Worm (Caenorhabditis elegans) whole organism, early embryonic: Measurements from ENCODE around the gene irk-2.

ENCODE experiments used
- B0310.2 ChIP-seq: sonication (generic microtip); optimal IDR thresholded peaks from 2 replicates; lab custom pipeline; 2016; ENCODE audit warnings: mild to moderate bottlenecking, missing genetic modification characterization, missing compliant biosample characterization
- F13C5.2 ChIP-seq: sonication (generic microtip); optimal IDR thresholded peaks from 2 replicates; lab custom pipeline; 2017; ENCODE audit warnings: mild to moderate bottlenecking, missing genetic modification characterization, inconsistent platforms, missing compliant biosample characterization
- aly-1 ChIP-seq: sonication (generic microtip); optimal IDR thresholded peaks from 2 replicates; lab custom pipeline; 2016; ENCODE audit warnings: missing genetic modification characterization, missing compliant biosample characterization
- ama-1 ChIP-seq: fragments of 150-350 bp; optimal IDR thresholded peaks from 2 replicates; lab custom pipeline; 2014
- ceh-13 ChIP-seq: fragments of 200-800 bp; sonication (Bioruptor generic); optimal IDR thresholded peaks from 2 replicates; lab custom pipeline; 2018; ENCODE audit warnings: mild to moderate bottlenecking, missing genetic modification characterization, missing compliant biosample characterization
- ceh-36 ChIP-seq: sonication (generic microtip); optimal IDR thresholded peaks from 2 replicates; lab custom pipeline; 2016; ENCODE audit warnings: missing genetic modification characterization, inconsistent platforms, missing compliant biosample characterization
- ets-7 ChIP-seq: sonication (generic microtip); optimal IDR thresholded peaks from 2 replicates; lab custom pipeline; 2016; ENCODE audit warnings: missing genotype, missing genetic modification characterization, missing compliant biosample characterization
- flt-1 ChIP-seq: fragments of 200-800 bp; sonication (Bioruptor generic); IDR thresholded peaks from 2 replicates; pipeline ENCODE4 v1.3.6; 2022; ENCODE audit warnings: missing genetic modification characterization, missing compliant biosample characterization
- hmbx-1 ChIP-seq: sonication (generic microtip); optimal IDR thresholded peaks from 2 replicates; lab custom pipeline; 2016; ENCODE audit warnings: mild to moderate bottlenecking, missing genetic modification characterization, missing compliant biosample characterization
- hmg-4 ChIP-seq: fragments of 200-800 bp; sonication (Bioruptor generic); optimal IDR thresholded peaks from 2 replicates; lab custom pipeline; 2018; ENCODE audit warnings: mild to moderate bottlenecking, missing genetic modification characterization, missing compliant biosample characterization
- hnd-1 ChIP-seq: sonication (generic microtip); optimal IDR thresholded peaks from 2 replicates; lab custom pipeline; 2016; ENCODE audit warnings: missing genetic modification characterization, missing compliant biosample characterization
- pes-1 ChIP-seq: fragments of 200-800 bp; sonication (Bioruptor generic); IDR thresholded peaks from 2 replicates; pipeline ENCODE4 v1.3.6; 2022; ENCODE audit warnings: missing genetic modification reagents, missing genetic modification characterization, missing compliant biosample characterization
- scrt-1 ChIP-seq: fragments of 200-800 bp; sonication (Bioruptor generic); IDR thresholded peaks from 2 replicates; pipeline ENCODE4 v1.3.6; 2022; ENCODE audit warnings: missing genetic modification characterization, missing compliant biosample characterization
- sea-1 ChIP-seq: fragments of 200-800 bp; sonication (Bioruptor generic); conservative IDR thresholded peaks from 2 replicates; pipeline ENCODE4 v1.3.6; 2022; ENCODE audit warnings: missing genetic modification characterization, missing compliant biosample characterization
- tbx-11 ChIP-seq: fragments of 200-800 bp; sonication (Bioruptor generic); IDR thresholded peaks from 2 replicates; pipeline ENCODE4 v1.3.6; 2022; ENCODE audit warnings: missing genetic modification characterization, missing compliant biosample characterization
- tbx-37 ChIP-seq: fragments of 200-800 bp; sonication (Bioruptor generic); conservative IDR thresholded peaks from 2 replicates; pipeline ENCODE4 v1.3.6; 2022; ENCODE audit warnings: missing genetic modification reagents, missing genetic modification characterization, missing compliant biosample characterization
- tra-4 ChIP-seq: sonication (generic microtip); optimal IDR thresholded peaks from 2 replicates; lab custom pipeline; 2017; ENCODE audit warnings: missing genetic modification characterization, missing compliant biosample characterization

Gene irk-2

DNA sequence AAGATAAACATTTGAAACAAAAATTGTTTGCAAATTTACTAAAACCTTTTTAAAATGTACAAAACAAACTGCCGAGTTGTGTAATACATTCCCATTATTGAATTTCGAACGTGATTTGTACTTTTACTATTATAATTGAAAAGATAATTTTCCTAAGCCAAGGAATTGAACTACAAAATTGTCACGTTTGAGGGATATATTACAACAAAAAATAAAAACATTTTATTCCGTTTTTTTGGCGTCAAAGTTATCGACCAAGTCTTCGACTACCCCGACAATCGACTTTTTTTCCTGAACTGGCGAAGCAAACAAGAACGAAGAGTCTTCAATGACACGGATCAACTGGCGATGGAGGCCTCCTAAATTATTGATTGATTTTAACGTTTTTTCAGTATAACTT lies 33.4 kb downstream of the irk-2 start, which contains the start of gene T19D7.7:
Gene T19D7.7, minus strand, starts transcription at position 101 of the 400 bp plus-strand sequence.
- TF ChIP-seq ceh-36 (tag; lab: Kevin White, UChicago), result no peak
- no peak for TF ChIP-seq F13C5.2 (tag; lab: Kevin White, UChicago)
- no peak for TF ChIP-seq hnd-1 (tag; lab: Kevin White, UChicago)
- TF ChIP-seq hmbx-1 (tag; lab: Kevin White, UChicago), result no peak
- TF ChIP-seq hmg-4 (GFP tag; lab: Kevin White, UChicago), result no peak
- no peak for TF ChIP-seq tbx-37 (GFP tag; lab: Robert Waterston, UW)
- TF ChIP-seq tbx-11, result no peak
- TF ChIP-seq flt-1 (GFP tag; lab: Robert Waterston, UW), result no peak
- TF ChIP-seq ets-7 (tag; lab: Kevin White, UChicago), result no peak
- no peak for TF ChIP-seq ama-1 (lab: Kevin White, UChicago)
- no peak for TF ChIP-seq B0310.2 (tag; lab: Kevin White, UChicago)
- no peak for TF ChIP-seq sea-1
- TF ChIP-seq tra-4, result no peak
- no peak for TF ChIP-seq aly-1 (tag; lab: Kevin White, UChicago)
- TF ChIP-seq pes-1 (GFP tag; lab: Robert Waterston, UW), result no peak
- no peak for TF ChIP-seq scrt-1 (GFP tag; lab: Robert Waterston, UW)
- TF ChIP-seq ceh-13 (GFP tag; lab: Kevin White, UChicago), result no peak

DNA sequence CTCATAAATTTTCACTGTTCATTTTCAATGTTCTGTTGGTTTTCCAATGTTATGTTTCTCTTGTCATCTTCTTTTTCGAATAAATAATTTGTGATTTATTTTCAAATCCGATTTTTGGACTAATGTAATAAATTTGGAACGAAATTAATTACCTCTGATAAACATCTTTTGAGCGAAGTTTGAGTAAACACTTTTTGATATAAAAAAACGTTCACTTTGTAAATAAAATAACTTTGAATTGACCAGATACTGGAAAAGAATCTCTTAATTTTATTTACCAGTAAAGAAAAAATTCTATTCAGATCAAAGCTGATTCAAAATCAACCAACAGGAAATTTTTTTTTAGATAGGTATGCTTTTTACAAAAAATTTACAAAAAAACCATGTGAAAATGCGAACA lies 42.5 kb downstream of the irk-2 start, which contains the start of gene lgc-32:
Gene lgc-32, plus strand, starts transcription at position 301 of the 400 bp plus-strand sequence.
- no peak for TF ChIP-seq pes-1 (GFP tag; lab: Robert Waterston, UW)
- TF ChIP-seq sea-1, result no peak
- no peak for TF ChIP-seq ceh-36 (tag; lab: Kevin White, UChicago)
- TF ChIP-seq aly-1 (tag; lab: Kevin White, UChicago), result no peak
- TF ChIP-seq ets-7 (tag; lab: Kevin White, UChicago), result no peak
- no peak for TF ChIP-seq ama-1 (lab: Kevin White, UChicago)
- no peak for TF ChIP-seq tbx-37 (GFP tag; lab: Robert Waterston, UW)
- TF ChIP-seq ceh-13 (GFP tag; lab: Kevin White, UChicago), result no peak
- no peak for TF ChIP-seq tra-4

DNA sequence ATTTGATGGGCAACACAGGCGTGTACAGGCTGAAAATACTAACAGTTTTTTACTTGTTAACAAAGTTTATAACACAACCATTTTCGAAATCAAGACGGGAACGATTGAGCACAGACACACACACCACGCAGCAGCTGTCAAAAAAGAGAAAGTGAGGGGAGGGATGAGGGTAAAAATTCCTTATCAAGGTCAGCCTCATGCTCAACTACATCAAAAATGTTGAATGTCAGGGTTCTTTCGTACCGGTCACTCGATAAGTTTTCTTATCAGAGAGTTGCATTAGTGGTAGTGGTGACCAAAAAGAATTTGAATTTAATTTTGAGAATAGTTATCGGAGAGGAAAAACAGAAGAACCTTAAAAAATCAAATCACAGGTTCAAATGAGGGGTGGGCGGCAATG lies 43.7 kb downstream of the irk-2 start, which contains the start of gene T19D7.6:
Gene T19D7.6, minus strand, starts transcription at position 198 of the 400 bp plus-strand sequence.
- no peak for TF ChIP-seq pes-1 (GFP tag; lab: Robert Waterston, UW)

ce11 chrX:666125-666524 lies 48.2 kb downstream of the irk-2 start, which contains the start of gene T19D7.5:
T19D7.5 (minus strand) TSS chrX:666225.
- TF ChIP-seq aly-1 (tag; lab: Kevin White, UChicago) (no peak), hnd-1 (tag; lab: Kevin White, UChicago) (no peak), sea-1 (no peak), hmbx-1 (tag; lab: Kevin White, UChicago) (no peak), tbx-11 (no peak), scrt-1 (GFP tag; lab: Robert Waterston, UW) (no peak), ets-7 (tag; lab: Kevin White, UChicago) (no peak), hmg-4 (GFP tag; lab: Kevin White, UChicago) (no peak), tra-4 (no peak), B0310.2 (tag; lab: Kevin White, UChicago) (no peak), tbx-37 (GFP tag; lab: Robert Waterston, UW) (no peak)

DNA sequence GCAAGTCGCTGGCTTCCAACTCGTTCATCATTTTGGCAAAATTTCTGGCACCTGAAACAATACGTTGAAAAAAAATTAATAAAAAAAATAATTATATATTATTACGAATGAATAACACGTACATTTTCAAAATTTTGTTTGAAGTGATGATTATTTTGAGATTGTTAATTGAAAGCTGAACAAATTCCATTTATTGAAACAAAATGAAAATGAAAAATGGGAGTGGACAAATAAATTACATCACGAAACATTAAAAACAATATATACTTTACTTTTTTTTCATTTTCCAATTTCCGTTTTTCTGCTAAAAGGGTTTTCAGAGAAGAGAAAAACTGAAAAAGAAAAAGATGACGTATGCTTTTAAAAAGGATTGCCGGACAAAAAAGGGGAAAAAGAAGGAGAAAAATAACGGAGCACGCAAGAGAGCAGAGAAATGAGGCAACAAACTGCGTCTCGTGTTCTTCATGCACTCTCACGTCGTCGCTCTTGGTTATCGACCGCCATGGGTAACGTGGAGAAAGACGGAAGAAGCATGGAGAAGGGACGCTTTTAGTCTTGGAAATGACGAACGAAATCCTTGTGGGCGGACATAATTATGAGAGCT lies 52.5 kb downstream of the irk-2 start, which contains the start of gene rund-1:
Gene rund-1, minus strand, starts transcription at position 51 of the 604 bp plus-strand sequence.
- TF ChIP-seq tra-4 (no peak), hmbx-1 (tag; lab: Kevin White, UChicago) (no peak), ama-1 (lab: Kevin White, UChicago) (no peak), ets-7 (tag; lab: Kevin White, UChicago) (no peak), ceh-36 (tag; lab: Kevin White, UChicago) (no peak), F13C5.2 (tag; lab: Kevin White, UChicago) (peak; percentile 13)

ce11 chrX:655884-656283 lies 58.4 kb downstream of the irk-2 start, which contains the start of gene lpr-7:
lpr-7 (plus strand) TSS chrX:656184.
- no peak for TF ChIP-seq sea-1
- TF ChIP-seq tra-4, result no peak
- TF ChIP-seq aly-1 (tag; lab: Kevin White, UChicago), result no peak
- no peak for TF ChIP-seq tbx-37 (GFP tag; lab: Robert Waterston, UW)
- no peak for TF ChIP-seq hnd-1 (tag; lab: Kevin White, UChicago)
- no peak for TF ChIP-seq F13C5.2 (tag; lab: Kevin White, UChicago)
- TF ChIP-seq tbx-11, result no peak
- no peak for TF ChIP-seq ceh-13 (GFP tag; lab: Kevin White, UChicago)
- TF ChIP-seq hmbx-1 (tag; lab: Kevin White, UChicago), result no peak
- TF ChIP-seq scrt-1 (GFP tag; lab: Robert Waterston, UW), result no peak
- no peak for TF ChIP-seq ets-7 (tag; lab: Kevin White, UChicago)
- no peak for TF ChIP-seq ama-1 (lab: Kevin White, UChicago)
- no peak for TF ChIP-seq hmg-4 (GFP tag; lab: Kevin White, UChicago)
- no peak for TF ChIP-seq pes-1 (GFP tag; lab: Robert Waterston, UW)
- no peak for TF ChIP-seq B0310.2 (tag; lab: Kevin White, UChicago)
- TF ChIP-seq flt-1 (GFP tag; lab: Robert Waterston, UW), result no peak
- no peak for TF ChIP-seq ceh-36 (tag; lab: Kevin White, UChicago)

ce11 chrX:654804-655203 lies 59.5 kb downstream of the irk-2 start, which contains the start of gene ifc-2:
ifc-2 (minus strand) TSS chrX:654904.
- TF ChIP-seq tbx-11 (no peak), ceh-13 (GFP tag; lab: Kevin White, UChicago) (no peak), flt-1 (GFP tag; lab: Robert Waterston, UW) (no peak), ets-7 (tag; lab: Kevin White, UChicago) (no peak), hmg-4 (GFP tag; lab: Kevin White, UChicago) (no peak), F13C5.2 (tag; lab: Kevin White, UChicago) (no peak), tra-4 (no peak), B0310.2 (tag; lab: Kevin White, UChicago) (no peak), tbx-37 (GFP tag; lab: Robert Waterston, UW) (no peak), pes-1 (GFP tag; lab: Robert Waterston, UW) (no peak)
